Fruit fly (Drosophila melanogaster) whole organism, pupa: ENCODE data around the gene CG32811.
A peak's percentile ranks its signal among the peaks of the same experiment; 100 is the strongest.

Source experiments
- CG10348 ChIP-seq: fragments of 200-800 bp; sonication (Bioruptor generic); IDR thresholded peaks from 2 replicates; pipeline ENCODE4 v1.3.6; 2022; ENCODE audit warnings: missing biosample characterization, missing genetic modification characterization
- CG12605 ChIP-seq: fragments of 200-800 bp; sonication (Bioruptor generic); IDR thresholded peaks from 2 replicates; pipeline ENCODE4 v1.3.6; 2022; ENCODE audit warnings: missing biosample characterization, missing genetic modification characterization
- CG13204 ChIP-seq: fragments of 200-800 bp; sonication (Bioruptor generic); optimal IDR thresholded peaks from 2 replicates; lab custom pipeline; 2018; ENCODE audit warnings: missing biosample characterization, mild to moderate bottlenecking, missing genetic modification characterization, moderate library complexity
- CG14655 ChIP-seq: fragments of 200-800 bp; sonication (Bioruptor generic); optimal IDR thresholded peaks from 3 replicates; lab custom pipeline; 2017; ENCODE audit warnings: mild to moderate bottlenecking, missing biosample characterization, missing genetic modification reagents, missing genetic modification characterization
- CG15710 ChIP-seq: fragments of 200-800 bp; sonication (Bioruptor generic); optimal IDR thresholded peaks from 2 replicates; lab custom pipeline; 2018; ENCODE audit warnings: missing biosample characterization, mild to moderate bottlenecking, missing genetic modification characterization, moderate library complexity
- CG17806 ChIP-seq: fragments of 200-800 bp; sonication (Bioruptor generic); optimal IDR thresholded peaks from 2 replicates; lab custom pipeline; 2018; ENCODE audit warnings: missing biosample characterization, mild to moderate bottlenecking, missing genetic modification characterization, moderate library complexity
- CG32121 ChIP-seq: fragments of 200-800 bp; sonication (Bioruptor generic); IDR thresholded peaks from 2 replicates; pipeline ENCODE4 v1.3.6; 2022; ENCODE audit warnings: missing biosample characterization, missing genetic modification characterization
- CG34367 ChIP-seq: fragments of 200-800 bp; sonication (Bioruptor generic); optimal IDR thresholded peaks from 2 replicates; lab custom pipeline; 2018; ENCODE audit warnings: missing biosample characterization, mild to moderate bottlenecking, missing genetic modification characterization
- CG4496 ChIP-seq: fragments of 200-800 bp; sonication (Bioruptor generic); IDR thresholded peaks from 3 replicates; pipeline ENCODE4 v1.3.6; 2022; ENCODE audit warnings: missing biosample characterization, missing genetic modification characterization
- CG8159 ChIP-seq: fragments of 200-800 bp; sonication (Bioruptor generic); optimal IDR thresholded peaks from 3 replicates; lab custom pipeline; 2018; ENCODE audit warnings: missing biosample characterization, mild to moderate bottlenecking, missing genetic modification characterization, moderate library complexity
- CG8301 ChIP-seq: fragments of 200-800 bp; sonication (Bioruptor generic); optimal IDR thresholded peaks from 2 replicates; lab custom pipeline; 2018; ENCODE audit warnings: missing biosample characterization, mild to moderate bottlenecking, missing genetic modification characterization
- CG9948 ChIP-seq: fragments of 200-800 bp; sonication (Bioruptor generic); optimal IDR thresholded peaks from 2 replicates; lab custom pipeline; 2018; ENCODE audit warnings: missing biosample characterization, mild to moderate bottlenecking, missing genetic modification characterization, moderate library complexity
- D1 ChIP-seq: fragments of 200-800 bp; sonication (Bioruptor generic); optimal IDR thresholded peaks from 2 replicates; lab custom pipeline; 2018; ENCODE audit warnings: missing biosample characterization, mild to moderate bottlenecking, missing genetic modification characterization, moderate library complexity
- EcR ChIP-seq: fragments of 200-800 bp; sonication (Bioruptor generic); optimal IDR thresholded peaks from 3 replicates; lab custom pipeline; 2019; ENCODE audit warnings: missing biosample characterization, missing genetic modification characterization, mild to moderate bottlenecking, moderate library complexity, missing genetic modification reagents
- Ets98B ChIP-seq: fragments of 200-800 bp; sonication (Bioruptor generic); IDR thresholded peaks from 2 replicates; pipeline ENCODE4 v1.3.6; 2022; ENCODE audit warnings: missing biosample characterization, missing genetic modification characterization
- Pif1A ChIP-seq: fragments of 200-800 bp; sonication (Bioruptor generic); optimal IDR thresholded peaks from 3 replicates; lab custom pipeline; 2016; ENCODE audit warnings: missing biosample characterization, missing genetic modification characterization
- Pif1B ChIP-seq: fragments of 200-800 bp; sonication (Bioruptor generic); optimal IDR thresholded peaks from 3 replicates; lab custom pipeline; 2016; ENCODE audit warnings: missing biosample characterization, missing genetic modification characterization
- Snoo ChIP-seq: fragments of 200-800 bp; sonication (Bioruptor generic); optimal IDR thresholded peaks from 3 replicates; lab custom pipeline; 2017; ENCODE audit warnings: missing biosample characterization, mild to moderate bottlenecking, missing genetic modification characterization, inconsistent platforms
- fd96Ca ChIP-seq: fragments of 200-800 bp; sonication (Bioruptor generic); IDR thresholded peaks from 3 replicates; pipeline ENCODE4 v1.3.6; 2022; ENCODE audit warnings: missing biosample characterization, missing genetic modification characterization
- gl ChIP-seq: fragments of 200-800 bp; sonication (Bioruptor generic); optimal IDR thresholded peaks from 2 replicates; lab custom pipeline; 2018; ENCODE audit warnings: missing biosample characterization, mild to moderate bottlenecking, missing genetic modification characterization
- rn ChIP-seq: fragments of 200-800 bp; sonication (Bioruptor generic); IDR thresholded peaks from 2 replicates; pipeline ENCODE4 v1.3.6; 2022; ENCODE audit warnings: missing biosample characterization, missing genetic modification characterization

CG32811 gene

DNA sequence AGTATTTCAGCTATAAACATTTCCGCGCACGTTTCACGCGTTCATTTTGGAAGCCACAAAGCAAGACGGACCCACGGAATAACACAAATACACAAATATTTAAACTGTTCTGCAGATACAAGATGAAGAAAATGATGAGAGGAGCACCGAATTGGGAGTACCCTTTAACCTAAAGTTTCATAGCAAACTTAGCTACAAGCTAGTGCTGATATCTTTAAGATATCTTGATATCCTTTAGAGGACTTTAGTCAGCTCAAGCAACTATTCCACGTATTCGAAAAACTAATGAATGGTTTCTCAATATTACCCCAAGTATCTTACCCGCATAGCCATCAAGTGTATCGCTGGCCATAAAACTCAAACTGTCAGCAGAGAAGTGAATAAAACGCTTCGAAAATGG is 42.1 kb downstream of the CG32811 start:
- TF ChIP-seq CG15710 (tag; lab: Kevin White, UChicago) = no peak

DNA sequence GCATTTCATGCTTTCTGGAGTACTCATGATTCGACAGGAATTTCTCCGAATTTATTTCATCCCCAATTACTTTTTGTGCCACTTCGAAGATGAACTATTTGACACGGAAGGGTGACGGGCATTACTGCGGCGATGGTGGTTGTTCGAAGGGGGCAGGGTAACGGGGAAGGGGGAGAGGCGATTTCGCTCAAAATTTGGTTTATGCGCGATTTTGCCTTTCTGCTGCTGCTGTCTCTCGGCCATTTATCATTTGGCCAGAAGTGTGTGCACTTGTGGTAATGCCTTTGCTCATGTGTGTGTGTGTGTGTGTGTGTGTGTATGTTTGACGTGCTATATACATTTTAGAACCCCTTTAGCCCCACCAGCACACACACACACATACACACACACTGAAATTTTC is 45.2 kb downstream of the CG32811 start:
- TF ChIP-seq CG10348 (GFP tag; lab: Robert Waterston, UW) (no peak), fd96Ca (no peak), CG8159 (tag; lab: Kevin White, UChicago) (no peak), Pif1B (GFP tag; lab: Kevin White, UChicago) (no peak), EcR (GFP tag; lab: Kevin White, UChicago) (no peak), gl (no peak), Snoo (tag; lab: Kevin White, UChicago) (no peak), CG12605 (GFP tag; lab: Robert Waterston, UW) (no peak), rn (GFP tag; lab: Robert Waterston, UW) (no peak), CG17806 (tag; lab: Kevin White, UChicago) (no peak), CG14655 (GFP tag; lab: Kevin White, UChicago) (no peak), D1 (tag; lab: Kevin White, UChicago) (no peak), Pif1A (GFP tag; lab: Kevin White, UChicago) (no peak), CG13204 (GFP tag; lab: Kevin White, UChicago) (no peak), CG9948 (no peak), CG8301 (tag; lab: Kevin White, UChicago) (no peak), CG15710 (tag; lab: Kevin White, UChicago) (no peak), Ets98B (GFP tag; lab: Robert Waterston, UW) (no peak)

DNA sequence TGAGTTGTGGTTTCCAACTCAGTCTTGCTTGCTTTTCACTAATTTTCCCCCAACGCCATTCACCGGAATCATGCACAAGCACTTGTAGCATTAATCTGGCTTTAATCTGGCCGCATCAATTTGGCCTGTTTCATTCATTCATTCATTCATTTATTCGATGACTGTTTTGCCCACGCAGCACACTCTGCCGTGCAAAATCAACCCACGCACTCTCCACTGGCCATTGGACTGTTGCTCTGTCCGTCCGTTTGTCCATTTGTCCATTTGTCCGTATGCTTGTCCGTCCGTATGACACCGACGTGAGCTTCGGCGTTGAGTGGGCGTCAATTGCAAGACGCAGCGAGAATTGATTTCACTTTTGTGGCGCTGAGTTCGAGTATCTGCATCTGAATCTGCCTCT is 48.1 kb downstream of the CG32811 start:
- no peak for TF ChIP-seq CG4496
- no peak for TF ChIP-seq gl
- TF ChIP-seq CG9948 = no peak
- TF ChIP-seq CG12605 (GFP tag; lab: Robert Waterston, UW) = no peak
- TF ChIP-seq Snoo (tag; lab: Kevin White, UChicago) = no peak
- no peak for TF ChIP-seq CG34367 (tag; lab: Kevin White, UChicago)
- no peak for TF ChIP-seq CG15710 (tag; lab: Kevin White, UChicago)

DNA sequence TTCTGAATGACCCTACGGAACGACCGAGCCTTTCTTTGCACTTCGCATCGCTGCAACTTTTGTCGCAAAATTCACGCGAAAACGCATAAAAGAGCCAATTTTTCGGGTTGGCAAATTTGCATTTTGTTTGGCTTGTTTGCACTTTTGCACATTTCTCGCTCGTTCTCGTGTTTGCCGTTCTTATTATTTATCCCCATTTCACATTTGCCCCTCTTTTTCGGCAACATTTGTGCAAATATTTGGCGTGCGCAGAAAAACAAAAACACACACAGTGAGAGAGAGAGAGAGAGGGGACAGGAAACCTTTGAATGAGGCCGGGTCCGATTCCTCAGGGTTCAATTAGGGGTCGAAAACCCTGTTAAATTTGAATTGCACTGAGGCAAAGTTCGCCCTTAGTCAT is 48.6 kb downstream of the CG32811 start:
- TF ChIP-seq CG32121 (GFP tag; lab: Robert Waterston, UW) = no peak
- no peak for TF ChIP-seq Ets98B (GFP tag; lab: Robert Waterston, UW)
- no peak for TF ChIP-seq Pif1A (GFP tag; lab: Kevin White, UChicago)
- no peak for TF ChIP-seq gl
- no peak for TF ChIP-seq rn (GFP tag; lab: Robert Waterston, UW)

DNA sequence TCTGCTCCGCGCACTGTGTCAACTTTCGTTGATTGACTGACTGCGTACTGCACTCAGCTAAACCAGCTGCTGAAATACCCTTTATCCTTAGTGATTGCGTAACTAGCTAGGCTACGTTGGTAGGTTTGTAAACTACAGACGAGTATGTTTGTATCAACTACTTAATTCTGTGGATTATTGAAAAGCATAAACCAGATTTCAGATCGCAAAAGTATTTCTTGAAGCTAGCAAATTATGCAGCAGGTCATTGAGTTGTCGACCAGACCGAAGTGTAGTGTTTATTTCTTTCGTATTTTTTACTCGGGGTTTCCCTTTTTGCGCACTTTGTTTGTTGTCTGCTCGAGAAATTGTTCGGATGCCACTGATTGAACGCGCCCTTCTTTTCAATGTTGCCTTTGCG is 49.5 kb downstream of the CG32811 start:
- TF ChIP-seq CG15710 (tag; lab: Kevin White, UChicago) = peak; percentile 83
- TF ChIP-seq CG8159 (tag; lab: Kevin White, UChicago) = peak; percentile 86
- TF ChIP-seq CG14655 (GFP tag; lab: Kevin White, UChicago) = peak; percentile 57
- TF ChIP-seq Ets98B (GFP tag; lab: Robert Waterston, UW) = no peak
- TF ChIP-seq EcR (GFP tag; lab: Kevin White, UChicago) = peak; percentile 72
- peak; percentile 67 for TF ChIP-seq fd96Ca
- TF ChIP-seq CG32121 (GFP tag; lab: Robert Waterston, UW) = no peak; the same call in 1 of the 2 replicates
- peak; percentile 79 for TF ChIP-seq CG34367 (tag; lab: Kevin White, UChicago)
- peak; percentile 72 for TF ChIP-seq CG9948
- TF ChIP-seq D1 (tag; lab: Kevin White, UChicago) = peak; percentile 8
- peak; percentile 61; the same call in 2 of the 3 replicates for TF ChIP-seq CG4496
- peak; percentile 72 for TF ChIP-seq CG13204 (GFP tag; lab: Kevin White, UChicago)
- TF ChIP-seq gl = peak; percentile 75
- TF ChIP-seq rn (GFP tag; lab: Robert Waterston, UW) = no peak
- TF ChIP-seq Pif1A (GFP tag; lab: Kevin White, UChicago) = peak; percentile 87
- TF ChIP-seq CG10348 (GFP tag; lab: Robert Waterston, UW) = no peak
- peak; percentile 51 for TF ChIP-seq CG8301 (tag; lab: Kevin White, UChicago)
- TF ChIP-seq Pif1B (GFP tag; lab: Kevin White, UChicago) = peak; percentile 79
- no peak for TF ChIP-seq CG12605 (GFP tag; lab: Robert Waterston, UW)
- TF ChIP-seq Snoo (tag; lab: Kevin White, UChicago) = peak; percentile 84
- TF ChIP-seq CG17806 (tag; lab: Kevin White, UChicago) = peak; percentile 75
